Worm (Caenorhabditis elegans) whole organism, L4 larva: Measurements from ENCODE around the gene B0547.2.
A peak's percentile ranks its signal among the peaks of the same experiment; 100 is the strongest.

Experiments
- D1046.2 ChIP-seq: fragments of 200-800 bp; sonication (Bioruptor generic); IDR thresholded peaks from 2 replicates; pipeline ENCODE4 v1.3.6; 2022; ENCODE audit warnings: missing genetic modification characterization, missing compliant biosample characterization
- F10B5.3 ChIP-seq: sonication (generic microtip); optimal IDR thresholded peaks from 2 replicates; lab custom pipeline; 2016; ENCODE audit warnings: mild to moderate bottlenecking, missing genetic modification characterization, missing compliant biosample characterization
- T20F7.1 ChIP-seq: fragments of 200-800 bp; sonication (Bioruptor generic); optimal IDR thresholded peaks from 2 replicates; lab custom pipeline; 2018; ENCODE audit warnings: mild to moderate bottlenecking, missing genetic modification characterization, missing compliant biosample characterization
- Y105C5A.15 ChIP-seq: fragments of 200-800 bp; sonication (Bioruptor generic); IDR thresholded peaks from 2 replicates; pipeline ENCODE4 v1.3.6; 2022; ENCODE audit warnings: missing genetic modification characterization, missing compliant biosample characterization
- Y48G9A.11 ChIP-seq: fragments of 200-800 bp; sonication (Bioruptor generic); IDR thresholded peaks from 2 replicates; pipeline ENCODE4 v1.3.6; 2022; ENCODE audit warnings: missing genetic modification reagents, missing genetic modification characterization, missing compliant biosample characterization
- Y5F2A.4 ChIP-seq: fragments of 200-800 bp; sonication (Bioruptor generic); optimal IDR thresholded peaks from 2 replicates; lab custom pipeline; 2018; ENCODE audit warnings: mild to moderate bottlenecking, missing genetic modification characterization, missing compliant biosample characterization
- ZK546.5 ChIP-seq, 2 experiments: sonication (generic microtip); optimal IDR thresholded peaks; 2 replicates each; lab custom pipeline; 2017; ENCODE audit warnings: missing biosample characterization in 2 of 2, missing genetic modification characterization in 2 of 2
- ama-1 ChIP-seq: fragments of 150-350 bp; optimal IDR thresholded peaks from 2 replicates; lab custom pipeline; 2014; ENCODE audit warnings: inconsistent platforms, mixed read lengths
- arid-1 ChIP-seq: fragments of 200-800 bp; sonication (Bioruptor generic); conservative IDR thresholded peaks from 2 replicates; pipeline ENCODE4 v1.3.6; 2022; ENCODE audit warnings: missing genetic modification reagents, missing genetic modification characterization, missing compliant biosample characterization
- attf-4 ChIP-seq: sonication (generic microtip); optimal IDR thresholded peaks from 3 replicates; lab custom pipeline; 2017; ENCODE audit warnings: missing biosample characterization, missing genetic modification characterization
- ceh-20 ChIP-seq: fragments of 200-800 bp; sonication (Bioruptor generic); IDR thresholded peaks from 2 replicates; pipeline ENCODE4 v1.3.6; 2022; ENCODE audit warnings: missing genetic modification reagents, missing genetic modification characterization, missing compliant biosample characterization
- ceh-28 ChIP-seq: fragments of 150-350 bp; optimal IDR thresholded peaks from 2 replicates; lab custom pipeline; 2014; ENCODE audit warnings: missing biosample characterization, missing genetic modification reagents, missing genetic modification characterization
- ceh-32 ChIP-seq: sonication (generic microtip); optimal IDR thresholded peaks from 2 replicates; lab custom pipeline; 2016; ENCODE audit warnings: mild to moderate bottlenecking, missing genetic modification characterization, missing compliant biosample characterization; ENCODE audit not compliant: poor library complexity
- ceh-44 ChIP-seq: fragments of 200-800 bp; sonication (Bioruptor generic); IDR thresholded peaks from 2 replicates; pipeline ENCODE4 v1.3.6; 2022; ENCODE audit warnings: missing genetic modification reagents, missing genetic modification characterization, missing compliant biosample characterization
- ceh-82 ChIP-seq: sonication (generic microtip); optimal IDR thresholded peaks from 2 replicates; lab custom pipeline; 2017; ENCODE audit warnings: missing biosample characterization, missing genetic modification characterization
- ces-1 ChIP-seq: fragments of 150-350 bp; sonication (generic microtip); optimal IDR thresholded peaks from 4 replicates; lab custom pipeline; 2014; ENCODE audit warnings: missing biosample characterization, missing genetic modification reagents, missing genetic modification characterization
- cey-2 ChIP-seq: sonication (generic microtip); optimal IDR thresholded peaks from 3 replicates; lab custom pipeline; 2017; ENCODE audit warnings: missing genetic modification characterization, mild to moderate bottlenecking, missing compliant biosample characterization, antibody characterized with exemption, borderline replicate concordance; ENCODE audit not compliant: insufficient read depth
- ctbp-1 ChIP-seq: fragments of 200-800 bp; sonication (Bioruptor generic); IDR thresholded peaks from 2 replicates; pipeline ENCODE4 v1.3.6; 2022; ENCODE audit warnings: missing genetic modification reagents, missing genetic modification characterization, missing compliant biosample characterization
- daf-12 ChIP-seq: fragments of 150-350 bp; optimal IDR thresholded peaks from 2 replicates; lab custom pipeline; 2014; ENCODE audit warnings: missing biosample characterization, missing genetic modification reagents, missing genetic modification characterization
- dmd-8 ChIP-seq: fragments of 200-800 bp; sonication (Bioruptor generic); IDR thresholded peaks from 2 replicates; pipeline ENCODE4 v1.3.6; 2022; ENCODE audit warnings: missing genetic modification characterization, missing compliant biosample characterization
- egl-27 ChIP-seq: sonication (generic microtip); optimal IDR thresholded peaks from 3 replicates; lab custom pipeline; 2017; ENCODE audit warnings: missing biosample characterization, missing genetic modification reagents, missing genetic modification characterization
- fos-1 ChIP-seq: fragments of 150-350 bp; optimal IDR thresholded peaks from 2 replicates; lab custom pipeline; 2014; ENCODE audit warnings: missing biosample characterization, missing genetic modification characterization
- hif-1 ChIP-seq, 2 experiments: sonication (generic microtip); optimal IDR thresholded peaks; 2 replicates each; lab custom pipeline; 2016 to 2017; ENCODE audit warnings: missing compliant biosample characterization in 2 of 2, missing genetic modification characterization in 2 of 2, missing genetic modification reagents in 2 of 2, missing genotype in 2 of 2, mild to moderate bottlenecking in 1 of 2
- hmg-1.1 ChIP-seq: fragments of 200-800 bp; sonication (Bioruptor generic); IDR thresholded peaks from 2 replicates; pipeline ENCODE4 v1.3.6; 2022; ENCODE audit warnings: missing genetic modification reagents, missing genetic modification characterization, missing compliant biosample characterization
- lim-7 ChIP-seq: fragments of 200-800 bp; sonication (Bioruptor generic); IDR thresholded peaks from 2 replicates; pipeline ENCODE4 v1.3.6; 2022; ENCODE audit warnings: missing genetic modification characterization, missing compliant biosample characterization
- lin-13 ChIP-seq: fragments of 150-350 bp; optimal IDR thresholded peaks from 2 replicates; lab custom pipeline; 2014; ENCODE audit warnings: missing biosample characterization, missing genetic modification reagents, missing genetic modification characterization
- lin-29 ChIP-seq: fragments of 200-800 bp; sonication (Bioruptor generic); IDR thresholded peaks from 2 replicates; pipeline ENCODE4 v1.3.6; 2022; ENCODE audit warnings: missing genetic modification reagents, missing genetic modification characterization, missing compliant biosample characterization
- lsy-2 ChIP-seq, 2 experiments: fragments of 150-350 bp in 1 of 2; sonication (generic microtip) in 1 of 2; optimal IDR thresholded peaks; 2 replicates each; lab custom pipeline; 2014 to 2017; ENCODE audit warnings: missing biosample characterization in 2 of 2, missing genetic modification characterization in 2 of 2
- madf-9 ChIP-seq: fragments of 200-800 bp; sonication (Bioruptor generic); conservative IDR thresholded peaks from 2 replicates; pipeline ENCODE4 v1.3.6; 2022; ENCODE audit warnings: missing genetic modification reagents, missing genetic modification characterization, missing compliant biosample characterization
- mdt-29 ChIP-seq: fragments of 200-800 bp; sonication (Bioruptor generic); IDR thresholded peaks from 2 replicates; pipeline ENCODE4 v1.3.6; 2022; ENCODE audit warnings: missing genetic modification reagents, missing genetic modification characterization, missing compliant biosample characterization
- mxl-3 ChIP-seq: fragments of 200-800 bp; sonication (Bioruptor generic); optimal IDR thresholded peaks from 2 replicates; lab custom pipeline; 2018; ENCODE audit warnings: mild to moderate bottlenecking, missing genetic modification characterization, missing compliant biosample characterization
- nhr-10 ChIP-seq: fragments of 150-350 bp; optimal IDR thresholded peaks from 2 replicates; lab custom pipeline; 2014; ENCODE audit warnings: missing biosample characterization, missing genetic modification characterization
- nhr-111 ChIP-seq: fragments of 200-800 bp; sonication (Bioruptor generic); optimal IDR thresholded peaks from 2 replicates; lab custom pipeline; 2018; ENCODE audit warnings: mild to moderate bottlenecking, missing genetic modification characterization, missing compliant biosample characterization
- nhr-25 ChIP-seq: sonication (generic microtip); optimal IDR thresholded peaks from 2 replicates; lab custom pipeline; 2017; ENCODE audit warnings: missing genetic modification characterization, mild to moderate bottlenecking, missing compliant biosample characterization, antibody characterized with exemption, moderate library complexity, borderline replicate concordance; ENCODE audit not compliant: insufficient read depth
- nhr-42 ChIP-seq: fragments of 200-800 bp; sonication (Bioruptor generic); IDR thresholded peaks from 2 replicates; pipeline ENCODE4 v1.3.6; 2022; ENCODE audit warnings: missing genetic modification characterization, missing compliant biosample characterization
- nhr-48 ChIP-seq: sonication (generic microtip); optimal IDR thresholded peaks from 2 replicates; lab custom pipeline; 2016; ENCODE audit warnings: mild to moderate bottlenecking, missing genetic modification characterization, missing compliant biosample characterization
- php-3 ChIP-seq: fragments of 200-800 bp; sonication (Bioruptor generic); IDR thresholded peaks from 2 replicates; pipeline ENCODE4 v1.3.6; 2022; ENCODE audit warnings: missing genetic modification reagents, missing genetic modification characterization, missing compliant biosample characterization
- pqm-1 ChIP-seq: sonication (generic microtip); optimal IDR thresholded peaks from 2 replicates; lab custom pipeline; 2017; ENCODE audit warnings: missing biosample characterization, missing genetic modification characterization
- saeg-2 ChIP-seq: fragments of 200-800 bp; sonication (Bioruptor generic); IDR thresholded peaks from 2 replicates; pipeline ENCODE4 v1.3.6; 2022; ENCODE audit warnings: missing genetic modification reagents, missing genetic modification characterization, missing compliant biosample characterization
- snpc-4 ChIP-seq: fragments of 150-350 bp; optimal IDR thresholded peaks from 2 replicates; lab custom pipeline; 2014; ENCODE audit warnings: missing biosample characterization, missing genetic modification characterization
- spr-1 ChIP-seq: sonication (generic microtip); optimal IDR thresholded peaks from 2 replicates; lab custom pipeline; 2016; ENCODE audit warnings: mild to moderate bottlenecking, missing genetic modification characterization, missing compliant biosample characterization
- tag-97 ChIP-seq: fragments of 200-800 bp; sonication (Bioruptor generic); IDR thresholded peaks from 2 replicates; pipeline ENCODE4 v1.3.6; 2022; ENCODE audit warnings: missing genetic modification characterization, missing compliant biosample characterization
- tra-1 ChIP-seq: fragments of 200-800 bp; sonication (Bioruptor generic); IDR thresholded peaks from 2 replicates; pipeline ENCODE4 v1.3.6; 2022; ENCODE audit warnings: missing genetic modification reagents, missing genetic modification characterization, missing compliant biosample characterization
- unc-39 ChIP-seq: sonication (generic microtip); optimal IDR thresholded peaks from 2 replicates; lab custom pipeline; 2017; ENCODE audit warnings: missing biosample characterization, missing genetic modification characterization
- unc-62 ChIP-seq, 3 experiments: fragments of 150-350 bp in 1 of 3; sonication (generic microtip); optimal IDR thresholded peaks in 2 of 3; peaks in 1 of 3; 1 replicate in 1 of 3; 2 replicates in 2 of 3; lab custom pipeline; 2014 to 2017; ENCODE audit warnings: missing biosample characterization in 3 of 3, missing genetic modification characterization in 3 of 3, missing genetic modification reagents in 3 of 3, missing genotype in 1 of 3
- vab-7 ChIP-seq: fragments of 200-800 bp; sonication (Bioruptor generic); IDR thresholded peaks from 2 replicates; pipeline ENCODE4 v1.3.6; 2022; ENCODE audit warnings: missing genetic modification reagents, missing genetic modification characterization, missing compliant biosample characterization
- zfp-2 ChIP-seq: sonication (generic microtip); optimal IDR thresholded peaks from 2 replicates; lab custom pipeline; 2016; ENCODE audit warnings: mild to moderate bottlenecking, missing genetic modification characterization, missing compliant biosample characterization
- zip-11 ChIP-seq: fragments of 200-800 bp; sonication (Bioruptor generic); IDR thresholded peaks from 2 replicates; pipeline ENCODE4 v1.3.6; 2022; ENCODE audit warnings: missing genetic modification characterization, missing compliant biosample characterization
- zip-2 ChIP-seq: fragments of 150-350 bp; optimal IDR thresholded peaks from 2 replicates; lab custom pipeline; 2014; ENCODE audit warnings: missing biosample characterization, missing genetic modification characterization
- ztf-11 ChIP-seq: fragments of 150-350 bp; optimal IDR thresholded peaks from 2 replicates; lab custom pipeline; 2014; ENCODE audit warnings: missing biosample characterization, missing genetic modification characterization
- ztf-7 ChIP-seq: fragments of 150-350 bp; optimal IDR thresholded peaks from 2 replicates; lab custom pipeline; 2014; ENCODE audit warnings: missing biosample characterization, missing genetic modification characterization

The B0547.2 gene

ce11 chrIV:5607343-5607742 lies 38.5 kb upstream of the B0547.2 start:
- TF ChIP-seq ztf-11, result no peak
- TF ChIP-seq mdt-29 (GFP tag; lab: Robert Waterston, UW), result 0 out of 2 replicates have a peak, but pooled peaks have one; percentile 41
- TF ChIP-seq Y5F2A.4 (GFP tag; lab: Kevin White, UChicago), result peak; percentile 29
- TF ChIP-seq ama-1 (lab: Kevin White, UChicago), result peak; percentile 61
- no peak for TF ChIP-seq D1046.2 (GFP tag; lab: Robert Waterston, UW)
- TF ChIP-seq ceh-44, result peak; percentile 44; the same call in 1 of the 2 replicates
- 0 out of 2 replicates have a peak, but pooled peaks have one; percentile 6 for TF ChIP-seq tag-97 (GFP tag; lab: Robert Waterston, UW)
- TF ChIP-seq attf-4 (tag; lab: Kevin White, UChicago), result no peak
- peak; percentile 56 for TF ChIP-seq spr-1
- TF ChIP-seq lin-13 (GFP tag; lab: Kevin White, UChicago), result peak; percentile 9
- TF ChIP-seq F10B5.3 (tag; lab: Kevin White, UChicago), result peak; percentile 20
- TF ChIP-seq unc-39, result no peak
- TF ChIP-seq ces-1 (GFP tag; lab: Kevin White, UChicago), result no peak
- no peak for TF ChIP-seq ceh-82 (tag; lab: Kevin White, UChicago)
- TF ChIP-seq dmd-8 (GFP tag; lab: Robert Waterston, UW), result no peak
- TF ChIP-seq tra-1 (GFP tag; lab: Robert Waterston, UW), result peak; percentile 86
- peak; percentile 83 for TF ChIP-seq mxl-3 (GFP tag; lab: Kevin White, UChicago)
- peak; percentile 83 to 89 for TF ChIP-seq lsy-2 (tag; optimal IDR thresholded peaks at IDR 0.05; lab: Kevin White, UChicago)
- no peak for TF ChIP-seq cey-2 (tag; lab: Kevin White, UChicago)
- peak; percentile 54 for TF ChIP-seq saeg-2
- TF ChIP-seq zip-11 (GFP tag; lab: Robert Waterston, UW), result no peak
- no peak for TF ChIP-seq madf-9 (GFP tag; lab: Robert Waterston, UW)
- TF ChIP-seq fos-1 (tag; lab: Kevin White, UChicago), result no peak
- TF ChIP-seq nhr-42 (GFP tag; lab: Robert Waterston, UW), result no peak
- no peak for TF ChIP-seq daf-12
- peak; percentile 87 for TF ChIP-seq hmg-1.1 (GFP tag; lab: Robert Waterston, UW)
- 0 out of 2 replicates have a peak, but pooled peaks have one; percentile 28 for TF ChIP-seq lim-7 (GFP tag; lab: Robert Waterston, UW)
- TF ChIP-seq pqm-1 (tag; lab: Kevin White, UChicago), result no peak
- peak; percentile 40 for TF ChIP-seq T20F7.1 (GFP tag; lab: Kevin White, UChicago)
- TF ChIP-seq vab-7 (GFP tag; lab: Robert Waterston, UW), result no peak
- peak; percentile 71 for TF ChIP-seq nhr-10
- peak; percentile 91 for TF ChIP-seq ceh-20 (GFP tag; lab: Robert Waterston, UW)
- peak; percentile 84 for TF ChIP-seq ctbp-1 (GFP tag; lab: Robert Waterston, UW)
- no peak for TF ChIP-seq Y105C5A.15
- TF ChIP-seq unc-62 (GFP tag; optimal IDR thresholded peaks at IDR 0.05 in 1 of 2; lab: Kevin White, UChicago), result peak in 1 of 2 experiments; percentile 99
- peak; percentile 57 for TF ChIP-seq unc-62 (tag; optimal IDR thresholded peaks at IDR 0.05; lab: Kevin White, UChicago)
- no peak for TF ChIP-seq ceh-28
- TF ChIP-seq lin-29 (GFP tag; lab: Robert Waterston, UW), result 0 out of 2 replicates have a peak, but pooled peaks have one; percentile 19
- TF ChIP-seq php-3 (GFP tag; lab: Robert Waterston, UW), result no peak
- TF ChIP-seq egl-27 (tag; lab: Kevin White, UChicago), result no peak
- TF ChIP-seq nhr-111, result no peak
- peak; percentile 59 for TF ChIP-seq nhr-25 (tag; lab: Kevin White, UChicago)
- no peak for TF ChIP-seq snpc-4 (tag; lab: Kevin White, UChicago)
- TF ChIP-seq arid-1 (GFP tag; lab: Robert Waterston, UW), result 0 out of 2 replicates have a peak, but pooled peaks have one; percentile 23
- no peak for TF ChIP-seq zfp-2 (tag; lab: Kevin White, UChicago)
- TF ChIP-seq nhr-48 (tag; lab: Kevin White, UChicago), result no peak
- TF ChIP-seq ztf-7 (tag; lab: Kevin White, UChicago), result no peak
- no peak for TF ChIP-seq Y48G9A.11 (GFP tag; lab: Robert Waterston, UW)
- TF ChIP-seq hif-1 (tag; optimal IDR thresholded peaks at IDR 0.05; lab: Kevin White, UChicago), result peak; percentile 39 to 88
- no peak for TF ChIP-seq ceh-32 (tag; lab: Kevin White, UChicago)
- no peak for TF ChIP-seq zip-2 (tag; lab: Kevin White, UChicago)
- TF ChIP-seq ZK546.5 (tag; optimal IDR thresholded peaks at IDR 0.05; lab: Kevin White, UChicago), result no peak
